Worm (Caenorhabditis elegans) whole organism, L4 larva: Measurements from ENCODE around the gene tag-250.

Experiments used
- F49E8.2 ChIP-seq: sonication (generic microtip); optimal IDR thresholded peaks from 2 replicates; lab custom pipeline; 2016; ENCODE audit warnings: missing compliant biosample characterization, mild to moderate bottlenecking, missing genetic modification characterization, borderline replicate concordance
- R02D3.7 ChIP-seq: fragments of 150-350 bp; sonication (generic microtip); optimal IDR thresholded peaks from 3 replicates; lab custom pipeline; 2014; ENCODE audit warnings: missing biosample characterization, missing genetic modification characterization
- T20F7.1 ChIP-seq: fragments of 200-800 bp; sonication (Bioruptor generic); optimal IDR thresholded peaks from 2 replicates; lab custom pipeline; 2018; ENCODE audit warnings: mild to moderate bottlenecking, missing genetic modification characterization, missing compliant biosample characterization
- Y48G9A.11 ChIP-seq: fragments of 200-800 bp; sonication (Bioruptor generic); IDR thresholded peaks from 2 replicates; pipeline ENCODE4 v1.3.6; 2022; ENCODE audit warnings: missing genetic modification reagents, missing genetic modification characterization, missing compliant biosample characterization
- ZK337.2 ChIP-seq: fragments of 200-800 bp; sonication (Bioruptor generic); IDR thresholded peaks from 2 replicates; pipeline ENCODE4 v1.3.6; 2022; ENCODE audit warnings: missing genetic modification reagents, missing genetic modification characterization, missing compliant biosample characterization
- aha-1 ChIP-seq: fragments of 150-350 bp; peaks from one replicate; lab custom pipeline; 2014; ENCODE audit warnings: missing biosample characterization, missing genetic modification characterization
- ama-1 ChIP-seq: fragments of 150-350 bp; optimal IDR thresholded peaks from 2 replicates; lab custom pipeline; 2014; ENCODE audit warnings: inconsistent platforms, mixed read lengths
- arid-1 ChIP-seq: fragments of 200-800 bp; sonication (Bioruptor generic); conservative IDR thresholded peaks from 2 replicates; pipeline ENCODE4 v1.3.6; 2022; ENCODE audit warnings: missing genetic modification reagents, missing genetic modification characterization, missing compliant biosample characterization
- ctbp-1 ChIP-seq: fragments of 200-800 bp; sonication (Bioruptor generic); IDR thresholded peaks from 2 replicates; pipeline ENCODE4 v1.3.6; 2022; ENCODE audit warnings: missing genetic modification reagents, missing genetic modification characterization, missing compliant biosample characterization
- daf-16 ChIP-seq, 3 experiments: sonication (generic microtip); optimal IDR thresholded peaks; 2 replicates each; lab custom pipeline; 2016 to 2017; ENCODE audit warnings: missing genetic modification characterization in 3 of 3, missing genetic modification reagents in 3 of 3, mild to moderate bottlenecking in 2 of 3, missing compliant biosample characterization in 2 of 3, missing biosample characterization in 1 of 3, moderate library complexity in 1 of 3
- daf-8 ChIP-seq: fragments of 200-800 bp; sonication (Bioruptor generic); IDR thresholded peaks from 2 replicates; pipeline ENCODE4 v1.3.6; 2022; ENCODE audit warnings: missing genetic modification characterization, missing compliant biosample characterization
- dmd-9 ChIP-seq: fragments of 200-800 bp; sonication (Bioruptor generic); IDR thresholded peaks from 2 replicates; pipeline ENCODE4 v1.3.6; 2022; ENCODE audit warnings: missing genetic modification reagents, missing genetic modification characterization, missing compliant biosample characterization
- egl-27 ChIP-seq: sonication (generic microtip); optimal IDR thresholded peaks from 3 replicates; lab custom pipeline; 2017; ENCODE audit warnings: missing biosample characterization, missing genetic modification reagents, missing genetic modification characterization
- hlh-30 ChIP-seq: sonication (generic microtip); optimal IDR thresholded peaks from 2 replicates; lab custom pipeline; 2017; ENCODE audit warnings: antibody characterized with exemption, mild to moderate bottlenecking, missing genetic modification characterization, missing compliant biosample characterization; ENCODE audit not compliant: insufficient read depth
- lim-7 ChIP-seq: fragments of 200-800 bp; sonication (Bioruptor generic); IDR thresholded peaks from 2 replicates; pipeline ENCODE4 v1.3.6; 2022; ENCODE audit warnings: missing genetic modification characterization, missing compliant biosample characterization
- lin-1 ChIP-seq: fragments of 200-800 bp; sonication (Bioruptor generic); IDR thresholded peaks from 2 replicates; pipeline ENCODE4 v1.3.6; 2022; ENCODE audit warnings: missing genetic modification reagents, missing genetic modification characterization, missing compliant biosample characterization
- lin-38 ChIP-seq: fragments of 200-800 bp; sonication (Bioruptor generic); IDR thresholded peaks from 2 replicates; pipeline ENCODE4 v1.3.6; 2022; ENCODE audit warnings: missing genetic modification reagents, missing genetic modification characterization, missing compliant biosample characterization
- lin-39 ChIP-seq: fragments of 150-350 bp; optimal IDR thresholded peaks from 2 replicates; lab custom pipeline; 2014; ENCODE audit warnings: missing biosample characterization, missing genetic modification reagents, missing genetic modification characterization
- lir-3 ChIP-seq: sonication (generic microtip); optimal IDR thresholded peaks from 2 replicates; lab custom pipeline; 2016; ENCODE audit warnings: mild to moderate bottlenecking, missing genetic modification characterization, missing compliant biosample characterization
- madf-5 ChIP-seq, 2 experiments: fragments of 200-800 bp; sonication (Bioruptor generic); IDR thresholded peaks; 2 replicates each; pipeline ENCODE4 v1.3.6; 2022; ENCODE audit warnings: missing compliant biosample characterization in 2 of 2, missing genetic modification characterization in 2 of 2
- madf-9 ChIP-seq: fragments of 200-800 bp; sonication (Bioruptor generic); conservative IDR thresholded peaks from 2 replicates; pipeline ENCODE4 v1.3.6; 2022; ENCODE audit warnings: missing genetic modification reagents, missing genetic modification characterization, missing compliant biosample characterization
- mes-2 ChIP-seq: sonication (generic microtip); optimal IDR thresholded peaks from 2 replicates; lab custom pipeline; 2016; ENCODE audit warnings: missing genotype, mild to moderate bottlenecking, missing genetic modification characterization, missing compliant biosample characterization; ENCODE audit not compliant: poor library complexity, severe bottlenecking
- mxl-3 ChIP-seq: fragments of 200-800 bp; sonication (Bioruptor generic); optimal IDR thresholded peaks from 2 replicates; lab custom pipeline; 2018; ENCODE audit warnings: mild to moderate bottlenecking, missing genetic modification characterization, missing compliant biosample characterization
- nhr-10 ChIP-seq: fragments of 150-350 bp; optimal IDR thresholded peaks from 2 replicates; lab custom pipeline; 2014; ENCODE audit warnings: missing biosample characterization, missing genetic modification characterization
- nhr-102 ChIP-seq: sonication (generic microtip); optimal IDR thresholded peaks from 2 replicates; lab custom pipeline; 2016; ENCODE audit warnings: mild to moderate bottlenecking, missing genetic modification characterization, moderate library complexity, missing compliant biosample characterization
- nhr-41 ChIP-seq: fragments of 200-800 bp; sonication (Bioruptor generic); IDR thresholded peaks from 2 replicates; pipeline ENCODE4 v1.3.6; 2022; ENCODE audit warnings: missing genetic modification reagents, missing genetic modification characterization, missing compliant biosample characterization
- pha-4 ChIP-seq, 2 experiments: fragments of 150-350 bp in 1 of 2; fragments of 200-800 bp in 1 of 2; sonication (Bioruptor generic) in 1 of 2; IDR thresholded peaks in 1 of 2; optimal IDR thresholded peaks in 1 of 2; 2 replicates each; pipeline versions ENCODE4 v1.3.6 to Lab custom; 2014 to 2022; ENCODE audit warnings: missing genetic modification characterization in 2 of 2, missing genetic modification reagents in 2 of 2, missing biosample characterization in 1 of 2, missing compliant biosample characterization in 1 of 2
- saeg-2 ChIP-seq: fragments of 200-800 bp; sonication (Bioruptor generic); IDR thresholded peaks from 2 replicates; pipeline ENCODE4 v1.3.6; 2022; ENCODE audit warnings: missing genetic modification reagents, missing genetic modification characterization, missing compliant biosample characterization
- sdz-12 ChIP-seq: fragments of 200-800 bp; sonication (Bioruptor generic); optimal IDR thresholded peaks from 2 replicates; lab custom pipeline; 2018; ENCODE audit warnings: mild to moderate bottlenecking, missing genetic modification characterization, missing compliant biosample characterization
- skn-1 ChIP-seq: fragments of 150-350 bp; optimal IDR thresholded peaks from 2 replicates; lab custom pipeline; 2014; ENCODE audit warnings: missing biosample characterization, missing genetic modification characterization
- spr-1 ChIP-seq: sonication (generic microtip); optimal IDR thresholded peaks from 2 replicates; lab custom pipeline; 2016; ENCODE audit warnings: mild to moderate bottlenecking, missing genetic modification characterization, missing compliant biosample characterization
- unc-130 ChIP-seq: sonication (generic microtip); optimal IDR thresholded peaks from 2 replicates; lab custom pipeline; 2016; ENCODE audit warnings: missing genetic modification reagents, missing genetic modification characterization, missing compliant biosample characterization
- unc-39 ChIP-seq: sonication (generic microtip); optimal IDR thresholded peaks from 2 replicates; lab custom pipeline; 2017; ENCODE audit warnings: missing biosample characterization, missing genetic modification characterization
- unc-62 ChIP-seq, 3 experiments: fragments of 150-350 bp in 1 of 3; sonication (generic microtip); optimal IDR thresholded peaks in 2 of 3; peaks in 1 of 3; 1 replicate in 1 of 3; 2 replicates in 2 of 3; lab custom pipeline; 2014 to 2017; ENCODE audit warnings: missing biosample characterization in 3 of 3, missing genetic modification characterization in 3 of 3, missing genetic modification reagents in 3 of 3, missing genotype in 1 of 3
- zip-11 ChIP-seq: fragments of 200-800 bp; sonication (Bioruptor generic); IDR thresholded peaks from 2 replicates; pipeline ENCODE4 v1.3.6; 2022; ENCODE audit warnings: missing genetic modification characterization, missing compliant biosample characterization
- ztf-11 ChIP-seq: fragments of 150-350 bp; optimal IDR thresholded peaks from 2 replicates; lab custom pipeline; 2014; ENCODE audit warnings: missing biosample characterization, missing genetic modification characterization
- ztf-7 ChIP-seq: fragments of 150-350 bp; optimal IDR thresholded peaks from 2 replicates; lab custom pipeline; 2014; ENCODE audit warnings: missing biosample characterization, missing genetic modification characterization

tag-250 gene

ce11 chrIII:7897733-7898132 is 27.0 kb downstream of the tag-250 start (continued):
- TF ChIP-seq madf-9 (GFP tag; lab: Robert Waterston, UW) (no peak), zip-11 (GFP tag; lab: Robert Waterston, UW) (no peak), lin-38 (GFP tag; lab: Robert Waterston, UW) (no peak), T20F7.1 (GFP tag; lab: Kevin White, UChicago) (peak; percentile 34), R02D3.7 (tag; lab: Kevin White, UChicago) (no peak)

DNA sequence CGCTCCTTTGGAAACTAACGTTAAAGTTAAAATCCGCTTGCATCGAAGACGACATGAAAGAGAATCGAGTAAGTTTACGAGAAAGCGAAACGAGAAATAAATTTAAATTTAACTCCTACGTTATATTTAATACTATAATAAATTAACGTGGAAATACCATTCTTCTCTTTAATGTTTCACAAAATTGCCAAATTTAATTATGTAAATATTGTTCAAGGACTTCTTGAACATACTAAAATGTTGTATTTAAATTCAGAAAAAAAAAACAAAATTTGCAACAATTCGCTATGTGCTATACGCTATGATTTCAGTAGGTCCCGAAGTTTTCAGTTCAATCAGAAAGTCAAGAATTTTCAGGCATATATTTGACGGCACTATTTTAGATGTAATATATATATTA is 27.8 kb downstream of the tag-250 start, which contains the start of gene ZK688.10:
Gene ZK688.10 (minus strand): TSS at position 101 of the 400 bp plus-strand sequence.
- TF ChIP-seq aha-1 (tag; lab: Kevin White, UChicago) (peak; percentile 12), lim-7 (GFP tag; lab: Robert Waterston, UW) (no peak), mxl-3 (no peak)
- TF ChIP-seq, all 104 proteins: peak for 1

DNA sequence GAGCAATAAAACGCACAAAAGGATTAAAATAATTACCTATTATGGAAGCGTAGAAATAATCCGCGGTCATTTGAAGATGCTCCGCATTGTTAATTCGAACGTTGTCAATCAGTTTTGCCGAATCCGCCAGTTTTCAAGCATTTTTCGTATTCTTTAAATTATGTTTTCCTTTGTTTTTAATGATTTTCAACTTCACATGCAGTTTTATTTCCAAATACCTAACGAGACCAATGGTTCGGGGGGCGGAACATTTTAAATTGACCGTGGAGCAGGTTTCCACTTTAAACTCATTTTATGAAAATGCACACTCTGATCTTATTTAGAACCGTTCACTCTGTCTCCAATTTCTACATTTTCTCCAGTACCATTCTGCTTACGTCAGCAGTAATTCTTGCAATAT is 30.0 kb downstream of the tag-250 start, which contains the start of gene ZK688.4:
Gene ZK688.4 (plus strand): TSS at position 301 of the 400 bp plus-strand sequence.
- TF ChIP-seq madf-9 (GFP tag; lab: Robert Waterston, UW): no peak
- no peak for TF ChIP-seq mes-2
- TF ChIP-seq Y48G9A.11 (GFP tag; lab: Robert Waterston, UW): no peak
- TF ChIP-seq unc-130 (GFP tag; lab: Kevin White, UChicago): no peak

DNA sequence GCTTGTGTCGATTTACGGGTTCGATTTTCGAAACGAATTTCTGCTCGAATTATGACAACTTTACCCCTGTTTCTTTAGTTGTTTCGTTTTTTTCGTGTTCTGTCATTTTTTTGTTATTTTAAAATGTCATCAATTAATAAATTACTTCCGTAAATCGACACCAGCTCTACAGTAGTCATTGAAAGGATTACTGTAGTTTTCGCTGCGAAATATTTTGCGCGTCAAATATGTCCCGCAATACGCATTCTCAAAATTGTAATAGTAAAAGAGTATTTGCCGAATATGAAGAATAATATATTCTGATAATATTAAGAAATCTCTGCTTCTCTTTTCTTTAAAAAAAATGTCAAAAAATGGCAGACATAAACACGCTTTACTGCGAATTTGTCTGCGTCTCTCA is 31.5 kb downstream of the tag-250 start:
- no peak for TF ChIP-seq ZK337.2 (GFP tag; lab: Robert Waterston, UW)
- no peak for TF ChIP-seq lir-3
- TF ChIP-seq madf-5 (GFP tag; IDR thresholded peaks at IDR 0.05; lab: Robert Waterston, UW): no peak
- TF ChIP-seq pha-4 (GFP tag; IDR thresholded peaks at IDR 0.05; lab: Robert Waterston, UW): no peak
- no peak for TF ChIP-seq pha-4 (tag; optimal IDR thresholded peaks at IDR 0.05; lab: Kevin White, UChicago)
- no peak for TF ChIP-seq nhr-10 (tag; lab: Kevin White, UChicago)

ce11 chrIII:7892333-7892732 is 32.4 kb downstream of the tag-250 start:
- TF ChIP-seq hlh-30 (peak; percentile 12), nhr-102 (tag; lab: Kevin White, UChicago) (no peak), aha-1 (tag; lab: Kevin White, UChicago) (no peak), ama-1 (no peak), mxl-3 (no peak), unc-62 (GFP tag; optimal IDR thresholded peaks at IDR 0.05 in 1 of 2; lab: Kevin White, UChicago) (peak in 1 of 2 experiments; percentile 79), unc-62 (tag; optimal IDR thresholded peaks at IDR 0.05; lab: Kevin White, UChicago) (no peak), lir-3 (no peak), unc-130 (GFP tag; lab: Kevin White, UChicago) (no peak)
- TF ChIP-seq, all 104 proteins: peak for 2

DNA sequence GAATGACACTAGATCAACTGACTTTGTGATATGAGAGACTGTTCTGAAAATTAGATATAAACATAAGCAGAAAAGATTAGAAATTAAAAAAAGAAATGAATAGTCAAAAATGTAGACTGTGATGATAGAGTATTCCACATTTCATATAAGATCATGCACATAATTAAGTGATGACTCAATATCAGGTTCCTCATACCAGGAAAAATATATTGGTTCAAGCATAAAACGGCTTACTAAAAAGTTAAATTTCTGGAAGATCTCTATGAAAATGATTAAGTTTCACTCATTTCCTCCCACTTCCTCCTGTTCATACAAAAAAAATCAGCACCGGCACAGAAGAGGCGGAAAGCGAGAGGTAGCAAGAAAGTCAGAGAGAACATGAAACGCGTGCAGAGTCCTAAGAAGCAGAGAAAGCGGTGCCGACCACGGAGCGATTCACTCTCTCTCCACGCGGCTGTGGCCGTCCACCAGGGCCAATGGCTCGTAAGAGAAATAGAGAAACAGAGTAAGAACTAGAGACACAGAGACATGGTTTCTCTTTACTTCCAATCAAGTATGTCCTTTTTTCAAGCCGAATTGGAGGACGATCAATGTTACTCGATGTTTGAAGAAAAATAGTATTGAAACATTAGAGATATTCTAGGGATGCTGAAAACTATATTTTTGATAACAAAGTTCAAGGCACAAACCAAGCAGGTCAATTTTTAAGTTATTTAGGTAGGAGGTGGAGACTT is 33.0 kb downstream of the tag-250 start, which contains the start of the genes ZK688.5 and fahd-1:
Gene ZK688.5 (minus strand): TSS at position 51 of the 734 bp plus-strand sequence.
Gene fahd-1 (plus strand): TSS at position 684 of the 734 bp plus-strand sequence.
- TF ChIP-seq daf-16 (GFP tag; optimal IDR thresholded peaks at IDR 0.05; lab: Kevin White, UChicago) (no peak), daf-16 (tag; optimal IDR thresholded peaks at IDR 0.05; lab: Kevin White, UChicago) (peak; percentile 58), lin-1 (GFP tag; lab: Robert Waterston, UW) (peak; percentile 69), unc-62 (GFP tag; optimal IDR thresholded peaks at IDR 0.05 in 1 of 2; lab: Kevin White, UChicago) (no peak), unc-62 (tag; optimal IDR thresholded peaks at IDR 0.05; lab: Kevin White, UChicago) (no peak), nhr-102 (tag; lab: Kevin White, UChicago) (peak; percentile 21), arid-1 (GFP tag; lab: Robert Waterston, UW) (peak; percentile 47; the same call in 1 of the 2 replicates), ztf-7 (tag; lab: Kevin White, UChicago) (no peak), F49E8.2 (no peak), sdz-12 (no peak), daf-8 (GFP tag; lab: Robert Waterston, UW) (no peak), saeg-2 (GFP tag; lab: Robert Waterston, UW) (no peak), ctbp-1 (GFP tag; lab: Robert Waterston, UW) (peak; percentile 57), mes-2 (peak; percentile 72), spr-1 (tag; lab: Kevin White, UChicago) (peak; percentile 22), ZK337.2 (GFP tag; lab: Robert Waterston, UW) (no peak), hlh-30 (peak; percentile 84), egl-27 (tag; lab: Kevin White, UChicago) (no peak), nhr-41 (no peak), ztf-11 (tag; lab: Kevin White, UChicago) (no peak), dmd-9 (GFP tag; lab: Robert Waterston, UW) (no peak), lin-39 (no peak), unc-39 (no peak), skn-1 (tag; lab: Kevin White, UChicago) (no peak)
